ENCODE assay signal across 1 fruit fly cellular context in the genomic region with DNA sequence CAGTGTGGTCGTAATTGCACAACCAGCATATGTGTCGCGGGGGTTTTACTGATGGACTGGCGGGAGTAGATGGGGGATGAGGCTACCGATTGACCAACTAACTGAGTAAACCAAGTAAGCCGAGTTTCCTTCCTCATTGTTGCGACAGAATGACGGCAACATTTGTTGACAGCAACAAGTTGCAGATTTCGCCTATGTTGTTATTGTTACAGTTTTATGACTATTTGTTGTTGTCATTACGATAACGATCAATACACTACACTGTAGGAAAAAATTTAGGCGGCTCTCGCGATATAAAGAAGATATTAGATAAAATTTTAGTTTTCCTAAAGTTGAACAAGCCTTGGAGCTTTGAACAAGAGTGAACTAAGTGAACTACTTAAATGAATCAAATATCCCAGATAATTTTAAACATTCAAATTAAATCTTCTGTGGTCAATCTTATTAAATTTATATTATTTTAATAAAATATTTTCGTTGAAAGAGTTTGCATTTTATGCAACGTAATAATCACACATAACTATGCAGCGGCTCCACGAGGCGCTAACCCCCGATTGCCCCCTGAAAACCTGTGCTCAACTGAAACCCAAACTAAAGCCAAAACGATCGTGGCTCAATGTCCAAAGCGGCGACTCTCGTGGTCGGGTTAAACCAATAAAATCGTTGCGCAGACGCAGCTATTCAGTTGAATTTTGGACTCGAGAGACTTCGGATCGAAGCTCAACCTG.
TF ChIP-seq lines count a peak whose summit lies in the region.

CG5928 (plus strand) TSS at position 678 of the 728 bp plus-strand sequence.

TF ChIP-seq in whole organism, embryonic, 481 proteins besides CTCF, POLR2A, EP300 and RAD21 (continued from another document):
- TF ChIP-seq Fer1 (GFP tag; optimal IDR thresholded peaks at IDR 0.05; lab: Kevin White, UChicago) (peak; percentile 48), ab (GFP tag; optimal IDR thresholded peaks at IDR 0.05; lab: Kevin White, UChicago) (no peak), HHEX (GFP tag; optimal IDR thresholded peaks at IDR 0.05; lab: Kevin White, UChicago) (peak; percentile 27), bsh (GFP tag; optimal IDR thresholded peaks at IDR 0.05; lab: Kevin White, UChicago) (no peak), bab2 (GFP tag; optimal IDR thresholded peaks at IDR 0.05; lab: Kevin White, UChicago) (no peak), Neu2 (GFP tag; optimal IDR thresholded peaks at IDR 0.05; lab: Kevin White, UChicago; ENCODE audit: borderline replicate concordance) (no peak), Ada2b (GFP tag; IDR thresholded peaks at IDR 0.05; lab: Robert Waterston, UW) (peak; percentile 43; the same call in 1 of the 2 replicates), CG6272 (GFP tag; IDR thresholded peaks at IDR 0.05; lab: Robert Waterston, UW) (no peak), CG2116 (GFP tag; optimal IDR thresholded peaks at IDR 0.05; lab: Kevin White, UChicago) (no peak), Rfx (GFP tag; IDR thresholded peaks at IDR 0.05; lab: Robert Waterston, UW) (peak; percentile 17; the same call in 1 of the 2 replicates), stc (GFP tag; IDR thresholded peaks at IDR 0.05; lab: Robert Waterston, UW) (peak; percentile 52; the same call in 1 of the 2 replicates), CG12769 (tag; optimal IDR thresholded peaks at IDR 0.05; lab: Kevin White, UChicago) (no peak), sc (optimal IDR thresholded peaks at IDR 0.05; lab: Kevin White, UChicago) (no peak), sc (GFP tag; optimal IDR thresholded peaks at IDR 0.05; lab: Kevin White, UChicago) (no peak), sob (GFP tag; IDR thresholded peaks at IDR 0.05; lab: Robert Waterston, UW) (peak; percentile 9; the same call in 1 of the 2 replicates), btn (GFP tag; optimal IDR thresholded peaks at IDR 0.05; lab: Kevin White, UChicago) (no peak), Six4 (GFP tag; optimal IDR thresholded peaks at IDR 0.05; lab: Kevin White, UChicago) (peak; percentile 15), lola (GFP tag; optimal IDR thresholded peaks at IDR 0.05; lab: Kevin White, UChicago) (no peak), hth (optimal IDR thresholded peaks at IDR 0.05; lab: Kevin White, UChicago) (no peak), B-H2 (GFP tag; optimal IDR thresholded peaks at IDR 0.05; lab: Kevin White, UChicago) (no peak), MESR4 (GFP tag; optimal IDR thresholded peaks at IDR 0.05; lab: Kevin White, UChicago) (no peak), CG17359 (tag; optimal IDR thresholded peaks at IDR 0.05; lab: Kevin White, UChicago) (peak; percentile 63), her (GFP tag; optimal IDR thresholded peaks at IDR 0.05; lab: Kevin White, UChicago) (no peak), sisA (GFP tag; IDR thresholded peaks at IDR 0.05; lab: Robert Waterston, UW) (peak; percentile 61), Dll (GFP tag; IDR thresholded peaks at IDR 0.05; lab: Robert Waterston, UW; ENCODE audit: partially characterized antibody) (no peak), cwo (GFP tag; optimal IDR thresholded peaks at IDR 0.05; lab: Kevin White, UChicago) (no peak), CG7928 (GFP tag; optimal IDR thresholded peaks at IDR 0.05; lab: Kevin White, UChicago) (no peak), CG8765 (GFP tag; IDR thresholded peaks at IDR 0.05; lab: Robert Waterston, UW) (no peak), CG17186 (GFP tag; optimal IDR thresholded peaks at IDR 0.05; lab: Kevin White, UChicago) (no peak), CoRest (tag; optimal IDR thresholded peaks at IDR 0.05; lab: Kevin White, UChicago) (peak; percentile 38), CG14050 (GFP tag; IDR thresholded peaks at IDR 0.05; lab: Robert Waterston, UW) (peak; percentile 17; the same call in 2 of the 3 replicates), CG12236 (GFP tag; optimal IDR thresholded peaks at IDR 0.05; lab: Kevin White, UChicago) (no peak), CG9817 (tag; optimal IDR thresholded peaks at IDR 0.05; lab: Kevin White, UChicago) (no peak), ewg (GFP tag; optimal IDR thresholded peaks at IDR 0.05; lab: Kevin White, UChicago) (no peak), Dek (tag; optimal IDR thresholded peaks at IDR 0.05; lab: Kevin White, UChicago) (peak; percentile 20)
